Fruit fly (Drosophila melanogaster): ENCODE results near the gene CG34140.
A peak's percentile ranks its signal among the peaks of the same experiment; 100 is the strongest.

CG34140 gene

dm6 chr3L:159406-160084 lies 24.7 kb downstream of the CG34140 start:
- TF ChIP-seq noc (tag; optimal IDR thresholded peaks at IDR 0.05), result no peak

dm6 chr3L:157674-158179 lies 26.5 kb downstream of the CG34140 start:
- TF ChIP-seq noc (tag; optimal IDR thresholded peaks at IDR 0.05), result no peak

dm6 chr3L:156591-157303 lies 27.5 kb downstream of the CG34140 start:
- peak; percentile 70 for TF ChIP-seq noc (tag; optimal IDR thresholded peaks at IDR 0.05)

- TF ChIP-seq noc (tag; optimal IDR thresholded peaks at IDR 0.05), result no peak
Measured at dm6 chr3L:153670-154069, 30.6 kb downstream of the CG34140 start.

- TF ChIP-seq noc (tag; optimal IDR thresholded peaks at IDR 0.05), result no peak
Measured at dm6 chr3L:152489-152888, 31.7 kb downstream of the CG34140 start, which contains the start of the genes Dic61B and p130CAS. Dic61B (minus strand) TSS chr3L:152589. p130CAS (plus strand) TSS chr3L:152884.

dm6 chr3L:145998-146576 lies 38.1 kb downstream of the CG34140 start, which contains the start of gene CG6845:
CG6845 (plus strand) TSS chr3L:146433.
- TF ChIP-seq noc (tag; optimal IDR thresholded peaks at IDR 0.05), result no peak

- TF ChIP-seq noc (tag; optimal IDR thresholded peaks at IDR 0.05), result no peak
Measured at dm6 chr3L:140838-141559, 43.2 kb downstream of the CG34140 start.

- TF ChIP-seq noc (tag; optimal IDR thresholded peaks at IDR 0.05), result no peak
Measured at dm6 chr3L:139574-140567, 44.4 kb downstream of the CG34140 start.

dm6 chr3L:137596-138169 lies 46.5 kb downstream of the CG34140 start:
- TF ChIP-seq noc (tag; optimal IDR thresholded peaks at IDR 0.05), result no peak

dm6 chr3L:136591-137280 lies 47.5 kb downstream of the CG34140 start:
- no peak for TF ChIP-seq noc (tag; optimal IDR thresholded peaks at IDR 0.05)

- no peak for TF ChIP-seq noc (tag; optimal IDR thresholded peaks at IDR 0.05)
Measured at dm6 chr3L:134868-135267, 49.4 kb downstream of the CG34140 start.

- no peak for TF ChIP-seq noc (tag; optimal IDR thresholded peaks at IDR 0.05)
Measured at dm6 chr3L:133806-134325, 50.4 kb downstream of the CG34140 start.

dm6 chr3L:133383-133782 lies 50.8 kb downstream of the CG34140 start:
- TF ChIP-seq noc (tag; optimal IDR thresholded peaks at IDR 0.05), result no peak
